Fruit fly (Drosophila melanogaster) Kc167 (cell line): ENCODE data around the gene CG12182.

Source experiments
- Myc ChIP-seq: fragments of >200 bp; optimal IDR thresholded peaks from 2 replicates; lab custom pipeline; 2017; ENCODE audit warnings: missing external identifiers
- Sin3A ChIP-seq: fragments of >200 bp; optimal IDR thresholded peaks from 2 replicates; lab custom pipeline; 2018; ENCODE audit warnings: missing external identifiers
- h ChIP-seq: fragments of >200 bp; optimal IDR thresholded peaks from 3 replicates; lab custom pipeline; 2018; ENCODE audit warnings: missing external identifiers
- psq ChIP-seq: fragments of >200 bp; optimal IDR thresholded peaks from 2 replicates; lab custom pipeline; 2017; ENCODE audit warnings: missing external identifiers
- ttk ChIP-seq: sonication (Bioruptor generic); optimal IDR thresholded peaks from 2 replicates; lab custom pipeline; 2017; ENCODE audit warnings: missing external identifiers

DNA sequence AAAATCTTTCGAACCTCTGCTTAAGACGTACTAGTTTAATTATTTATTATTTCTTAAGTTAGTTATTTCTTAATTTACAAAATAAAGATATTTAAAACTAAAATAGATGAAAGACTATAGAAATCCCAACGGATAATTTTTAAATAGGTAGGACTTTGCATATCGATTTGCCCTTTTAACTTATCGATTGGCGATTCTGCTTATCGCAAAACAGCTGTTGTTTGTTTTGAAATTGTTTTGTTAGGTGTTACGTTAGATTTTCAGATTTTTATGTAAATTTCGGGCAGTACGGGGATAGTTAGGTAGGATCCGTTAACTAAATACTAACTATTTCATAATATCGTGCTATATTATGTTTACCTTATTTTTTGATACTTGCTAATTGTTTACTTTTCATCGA, 765 bp upstream of the CG12182 start, which contains the start of gene CG16986:
- TF ChIP-seq h (lab: Kevin White, UChicago) (no peak), Myc (lab: Kevin White, UChicago) (no peak), ttk (no peak), psq (lab: Kevin White, UChicago) (no peak), Sin3A (lab: Kevin White, UChicago) (no peak)
